Worm (Caenorhabditis elegans) whole organism, midembryonic: Measurements from ENCODE around the gene F32H5.1.
"Not testable (repeated sequence)": the region's sequence is repeated elsewhere in the genome, so short reads cannot be mapped to it uniquely, and the experiment has no call there.

ENCODE experiments used
- T22C8.4 ChIP-seq: fragments of 200-800 bp; sonication (Bioruptor generic); IDR thresholded peaks from 2 replicates; pipeline ENCODE4 v1.3.6; 2022; ENCODE audit warnings: missing genetic modification characterization, missing compliant biosample characterization
- flt-1 ChIP-seq: fragments of 200-800 bp; sonication (Bioruptor generic); IDR thresholded peaks from 2 replicates; pipeline ENCODE4 v1.3.6; 2022; ENCODE audit warnings: missing genetic modification characterization, missing compliant biosample characterization
- med-1 ChIP-seq: sonication (generic microtip); optimal IDR thresholded peaks from 2 replicates; lab custom pipeline; 2017; ENCODE audit warnings: missing genetic modification characterization, mild to moderate bottlenecking, missing compliant biosample characterization, antibody characterized with exemption, missing genetic modification reagents; ENCODE audit not compliant: insufficient read depth
- ztf-29 ChIP-seq: fragments of 200-800 bp; sonication (Bioruptor generic); IDR thresholded peaks from 2 replicates; pipeline ENCODE4 v1.3.6; 2022; ENCODE audit warnings: missing genetic modification reagents, missing genetic modification characterization, missing compliant biosample characterization

- TF ChIP-seq ztf-29 (GFP tag; lab: Robert Waterston, UW); flt-1; T22C8.4 (GFP tag; lab: Robert Waterston, UW); med-1 (GFP tag; lab: Kevin White, UChicago): not testable (repeated sequence)
These were observed 40.6 kb downstream of the F32H5.1 start for ce11 chrV:13317247-13317646.
